Fruit fly (Drosophila melanogaster) whole organism, prepupa: ENCODE measurements around the gene X11Lbeta.

ENCODE experiments used
- CG10669 ChIP-seq: fragments of 200-800 bp; sonication (Bioruptor generic); optimal IDR thresholded peaks from 3 replicates; lab custom pipeline; 2018; ENCODE audit warnings: missing biosample characterization, mild to moderate bottlenecking, missing genetic modification characterization, moderate library complexity
- CG11294 ChIP-seq: fragments of 200-800 bp; sonication (Bioruptor generic); IDR thresholded peaks from 2 replicates; pipeline ENCODE4 v1.3.6; 2022; ENCODE audit warnings: missing biosample characterization, missing genetic modification characterization
- CG11762 ChIP-seq: fragments of 200-800 bp; sonication (Bioruptor generic); optimal IDR thresholded peaks from 3 replicates; lab custom pipeline; 2016; ENCODE audit warnings: missing biosample characterization, missing genetic modification characterization; ENCODE audit not compliant: insufficient read depth
- CG11902 ChIP-seq: fragments of 200-800 bp; sonication (Bioruptor generic); optimal IDR thresholded peaks from 3 replicates; lab custom pipeline; 2016; ENCODE audit warnings: missing biosample characterization, missing genetic modification characterization
- CG15336 ChIP-seq: fragments of 200-800 bp; sonication (Bioruptor generic); IDR thresholded peaks from 2 replicates; pipeline ENCODE4 v1.3.6; 2022; ENCODE audit warnings: missing biosample characterization, missing genetic modification characterization
- CG1621 ChIP-seq: fragments of 200-800 bp; sonication (Bioruptor generic); optimal IDR thresholded peaks from 3 replicates; lab custom pipeline; 2018; ENCODE audit warnings: missing biosample characterization, mild to moderate bottlenecking, missing genetic modification characterization
- CG16779 ChIP-seq: fragments of 200-800 bp; sonication (Bioruptor generic); optimal IDR thresholded peaks from 3 replicates; lab custom pipeline; 2017; ENCODE audit warnings: missing biosample characterization, mild to moderate bottlenecking, missing genetic modification characterization
- CG32006 ChIP-seq: fragments of 200-800 bp; sonication (Bioruptor generic); optimal IDR thresholded peaks from 3 replicates; lab custom pipeline; 2017; ENCODE audit warnings: missing biosample characterization, mild to moderate bottlenecking, missing genetic modification characterization
- CG4318 ChIP-seq: fragments of 200-800 bp; sonication (Bioruptor generic); optimal IDR thresholded peaks from 3 replicates; lab custom pipeline; 2017; ENCODE audit warnings: missing biosample characterization, mild to moderate bottlenecking, missing genetic modification characterization
- CG6163 ChIP-seq: fragments of 200-800 bp; sonication (Bioruptor generic); IDR thresholded peaks from 3 replicates; pipeline ENCODE4 v1.3.6; 2022; ENCODE audit warnings: missing biosample characterization, missing genetic modification characterization
- CG6276 ChIP-seq: fragments of 200-800 bp; sonication (Bioruptor generic); optimal IDR thresholded peaks from 2 replicates; lab custom pipeline; 2017; ENCODE audit warnings: missing biosample characterization, mild to moderate bottlenecking, missing genetic modification characterization
- CG6808 ChIP-seq: fragments of 200-800 bp; sonication (Bioruptor generic); optimal IDR thresholded peaks from 3 replicates; lab custom pipeline; 2017; ENCODE audit warnings: missing biosample characterization, missing genetic modification characterization, mild to moderate bottlenecking, moderate library complexity, missing genetic modification reagents
- CG6854 ChIP-seq: fragments of 200-800 bp; sonication (Bioruptor generic); optimal IDR thresholded peaks from 2 replicates; lab custom pipeline; 2017; ENCODE audit warnings: missing biosample characterization, mild to moderate bottlenecking, missing genetic modification characterization
- CG7368 ChIP-seq: fragments of 200-800 bp; sonication (Bioruptor generic); optimal IDR thresholded peaks from 3 replicates; lab custom pipeline; 2016; ENCODE audit warnings: missing biosample characterization, missing genetic modification characterization
- CG8119 ChIP-seq: fragments of 200-800 bp; sonication (Bioruptor generic); IDR thresholded peaks from 3 replicates; pipeline ENCODE4 v1.3.6; 2022; ENCODE audit warnings: missing biosample characterization, missing genetic modification characterization
- CG8319 ChIP-seq: fragments of 200-800 bp; sonication (Bioruptor generic); optimal IDR thresholded peaks from 3 replicates; lab custom pipeline; 2016; ENCODE audit warnings: missing biosample characterization, missing genetic modification characterization
- CG9139 ChIP-seq: fragments of 200-800 bp; sonication (Bioruptor generic); optimal IDR thresholded peaks from 3 replicates; lab custom pipeline; 2017; ENCODE audit warnings: missing biosample characterization, mild to moderate bottlenecking, missing genetic modification characterization
- Eip75B ChIP-seq: fragments of 200-800 bp; sonication (Bioruptor generic); optimal IDR thresholded peaks from 3 replicates; lab custom pipeline; 2016; ENCODE audit warnings: missing biosample characterization, missing genetic modification characterization
- Eip93F ChIP-seq: fragments of 200-800 bp; sonication (Bioruptor generic); optimal IDR thresholded peaks from 2 replicates; lab custom pipeline; 2016; ENCODE audit warnings: missing biosample characterization, mild to moderate bottlenecking, missing genetic modification characterization
- Gug ChIP-seq: fragments of 200-800 bp; sonication (Bioruptor generic); IDR thresholded peaks from 2 replicates; pipeline ENCODE4 v1.3.6; 2022; ENCODE audit warnings: missing biosample characterization, missing genetic modification characterization
- Hr38 ChIP-seq: sonication (Bioruptor generic); optimal IDR thresholded peaks from 2 replicates; lab custom pipeline; 2016; ENCODE audit warnings: missing biosample characterization, missing genetic modification characterization
- Hr4 ChIP-seq: fragments of 200-800 bp; sonication (Bioruptor generic); optimal IDR thresholded peaks from 3 replicates; lab custom pipeline; 2016; ENCODE audit warnings: missing biosample characterization, missing genetic modification characterization
- Lpt ChIP-seq: fragments of 200-800 bp; sonication (Bioruptor generic); optimal IDR thresholded peaks from 3 replicates; lab custom pipeline; 2016; ENCODE audit warnings: missing biosample characterization, missing genetic modification characterization
- Met ChIP-seq: fragments of 200-800 bp; sonication (Bioruptor generic); optimal IDR thresholded peaks from 3 replicates; lab custom pipeline; 2016; ENCODE audit warnings: missing biosample characterization, missing genetic modification characterization
- OdsH ChIP-seq: fragments of 200-800 bp; sonication (Bioruptor generic); optimal IDR thresholded peaks from 3 replicates; lab custom pipeline; 2016; ENCODE audit warnings: missing biosample characterization, missing genetic modification characterization
- Smox ChIP-seq: fragments of 200-800 bp; sonication (Bioruptor generic); optimal IDR thresholded peaks from 3 replicates; lab custom pipeline; 2016; ENCODE audit warnings: missing biosample characterization, missing genetic modification characterization
- Sox102F ChIP-seq: fragments of 200-800 bp; sonication (Bioruptor generic); optimal IDR thresholded peaks from 2 replicates; lab custom pipeline; 2016; ENCODE audit warnings: missing biosample characterization, mild to moderate bottlenecking, missing genetic modification characterization
- achi ChIP-seq: fragments of 200-800 bp; sonication (Bioruptor generic); optimal IDR thresholded peaks from 3 replicates; lab custom pipeline; 2016; ENCODE audit warnings: missing biosample characterization, missing genetic modification characterization
- dsx ChIP-seq: fragments of 200-800 bp; optimal IDR thresholded peaks from 3 replicates; lab custom pipeline; 2019; ENCODE audit warnings: missing biosample characterization, mild to moderate bottlenecking, missing genetic modification characterization, moderate library complexity; ENCODE audit not compliant: poor library complexity, severe bottlenecking
- eg ChIP-seq: fragments of 200-800 bp; sonication (Bioruptor generic); IDR thresholded peaks from 3 replicates; pipeline ENCODE4 v1.3.6; 2022; ENCODE audit warnings: missing biosample characterization, missing genetic modification characterization
- esn ChIP-seq: fragments of 200-800 bp; sonication (Bioruptor generic); optimal IDR thresholded peaks from 2 replicates; lab custom pipeline; 2016; ENCODE audit warnings: missing biosample characterization, mild to moderate bottlenecking, missing genetic modification characterization, moderate library complexity
- fd59A ChIP-seq: fragments of 200-800 bp; sonication (Bioruptor generic); optimal IDR thresholded peaks from 2 replicates; lab custom pipeline; 2017; ENCODE audit warnings: missing biosample characterization, mild to moderate bottlenecking, missing genetic modification characterization, missing genetic modification reagents
- lz ChIP-seq: fragments of 200-800 bp; sonication (Bioruptor generic); optimal IDR thresholded peaks from 3 replicates; lab custom pipeline; 2016; ENCODE audit warnings: missing biosample characterization, missing genetic modification characterization
- net ChIP-seq: fragments of 200-800 bp; sonication (Bioruptor generic); optimal IDR thresholded peaks from 3 replicates; lab custom pipeline; 2016; ENCODE audit warnings: missing biosample characterization, missing genetic modification characterization
- pdm3 ChIP-seq: fragments of 200-800 bp; sonication (Bioruptor generic); optimal IDR thresholded peaks from 3 replicates; lab custom pipeline; 2016; ENCODE audit warnings: missing biosample characterization, missing genetic modification characterization
- salr ChIP-seq, 2 experiments: fragments of 200-800 bp; sonication (Bioruptor generic); optimal IDR thresholded peaks; 3 replicates each; lab custom pipeline; 2016 to 2018; ENCODE audit warnings: missing biosample characterization in 2 of 2, missing genetic modification characterization in 2 of 2, mild to moderate bottlenecking in 1 of 2
- spab ChIP-seq: fragments of 200-800 bp; sonication (Bioruptor generic); optimal IDR thresholded peaks from 2 replicates; lab custom pipeline; 2017; ENCODE audit warnings: missing biosample characterization, mild to moderate bottlenecking, missing genetic modification characterization, missing genetic modification reagents
- ss ChIP-seq, 2 experiments: fragments of 200-800 bp; sonication (Bioruptor generic); optimal IDR thresholded peaks; 2 replicates in 1 of 2; 3 replicates in 1 of 2; lab custom pipeline; 2017 to 2018; ENCODE audit warnings: mild to moderate bottlenecking in 2 of 2, missing biosample characterization in 2 of 2, missing genetic modification characterization in 2 of 2, moderate library complexity in 1 of 2
- svp ChIP-seq: fragments of 200-800 bp; sonication (Bioruptor generic); peaks from one replicate; lab custom pipeline; 2016; ENCODE audit warnings: missing biosample characterization, missing genetic modification characterization
- topi ChIP-seq: fragments of 200-800 bp; sonication (Bioruptor generic); optimal IDR thresholded peaks from 3 replicates; lab custom pipeline; 2016; ENCODE audit warnings: missing biosample characterization, missing genetic modification characterization
- vri ChIP-seq: fragments of 200-800 bp; sonication (Bioruptor generic); optimal IDR thresholded peaks from 3 replicates; lab custom pipeline; 2016; ENCODE audit warnings: missing biosample characterization, mild to moderate bottlenecking, missing genetic modification characterization

The X11Lbeta gene

DNA sequence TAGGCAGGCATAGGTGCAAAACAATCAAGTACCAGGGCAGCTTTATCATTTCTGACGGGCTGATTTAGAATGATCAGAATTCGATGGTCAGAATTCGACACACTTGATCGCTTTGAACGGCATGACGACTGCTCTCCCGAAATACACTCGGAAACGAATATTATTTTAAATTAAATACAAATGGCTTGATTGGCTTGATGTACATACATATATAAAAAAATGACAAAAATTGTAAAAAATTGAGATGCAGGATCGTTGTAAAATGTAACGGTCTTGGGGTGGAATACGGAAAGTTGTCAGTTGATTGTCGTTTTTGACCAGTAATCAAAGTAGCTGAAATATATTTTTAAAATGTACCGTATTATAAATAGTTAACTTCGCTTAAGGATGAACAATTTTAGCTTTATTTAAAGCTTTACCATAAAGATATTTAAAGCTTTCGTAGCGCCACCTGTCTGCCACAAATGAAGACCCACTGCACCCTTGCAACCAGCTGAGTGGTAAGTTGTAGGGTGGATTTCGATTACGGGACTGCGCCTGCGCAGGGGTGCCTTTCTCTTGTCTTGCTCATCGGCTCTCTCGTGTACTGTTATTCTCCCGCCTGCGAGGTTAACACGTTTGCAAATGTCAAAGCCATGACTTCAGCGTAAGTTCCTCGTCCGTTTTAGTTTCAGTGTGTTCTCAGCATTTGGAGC lies at the start of gene X11Lbeta, which contains the start of gene CG9806:
TSS of gene X11Lbeta (plus strand) at position 676 of the 695 bp plus-strand sequence.
TSS of gene CG9806 (minus strand) at position 51 of the 695 bp plus-strand sequence.
- TF ChIP-seq Met (GFP tag; lab: Kevin White, UChicago) = no peak
- no peak for TF ChIP-seq topi (GFP tag; lab: Kevin White, UChicago)
- TF ChIP-seq svp = no peak
- TF ChIP-seq CG15336 (GFP tag; lab: Robert Waterston, UW) = no peak
- no peak for TF ChIP-seq CG10669
- TF ChIP-seq CG4318 (GFP tag; lab: Kevin White, UChicago) = no peak
- TF ChIP-seq Eip93F (GFP tag; lab: Kevin White, UChicago) = no peak
- no peak for TF ChIP-seq Hr38

DNA sequence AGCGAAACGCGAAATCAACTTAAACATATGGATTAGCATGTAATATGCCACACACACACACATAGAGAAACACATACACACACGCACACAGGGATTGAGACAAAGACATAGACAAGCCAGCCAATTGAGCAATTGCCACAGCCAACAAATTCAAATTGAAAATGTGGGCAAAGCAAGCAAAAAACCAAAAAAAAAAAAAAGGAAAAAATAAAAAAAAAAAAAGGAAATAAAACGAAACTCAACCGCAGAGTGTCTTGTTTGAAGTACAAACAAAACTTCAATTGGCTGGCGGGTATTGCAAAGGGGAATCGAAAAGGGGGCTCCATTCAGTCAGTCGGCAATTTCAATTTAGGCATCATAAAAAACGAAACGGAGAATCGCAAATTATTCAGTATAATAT lies 49.8 kb upstream of the X11Lbeta start:
- TF ChIP-seq Hr4 (GFP tag; lab: Kevin White, UChicago) (no peak), CG11762 (GFP tag; lab: Kevin White, UChicago) (no peak), net (peak; percentile 0), CG32006 (no peak), CG6276 (GFP tag; lab: Kevin White, UChicago) (peak; percentile 64), eg (GFP tag; lab: Robert Waterston, UW) (peak; percentile 89), Gug (GFP tag; lab: Robert Waterston, UW) (0 out of 2 replicates have a peak, but pooled peaks have one; percentile 41), lz (no peak), svp (peak; percentile 1), CG15336 (GFP tag; lab: Robert Waterston, UW) (peak; percentile 79), CG8119 (peak; percentile 80), CG9139 (no peak), Lpt (peak; percentile 40), topi (GFP tag; lab: Kevin White, UChicago) (no peak), Smox (GFP tag; lab: Kevin White, UChicago) (no peak), CG6163 (GFP tag; lab: Robert Waterston, UW) (peak; percentile 63; the same call in 2 of the 3 replicates)

DNA sequence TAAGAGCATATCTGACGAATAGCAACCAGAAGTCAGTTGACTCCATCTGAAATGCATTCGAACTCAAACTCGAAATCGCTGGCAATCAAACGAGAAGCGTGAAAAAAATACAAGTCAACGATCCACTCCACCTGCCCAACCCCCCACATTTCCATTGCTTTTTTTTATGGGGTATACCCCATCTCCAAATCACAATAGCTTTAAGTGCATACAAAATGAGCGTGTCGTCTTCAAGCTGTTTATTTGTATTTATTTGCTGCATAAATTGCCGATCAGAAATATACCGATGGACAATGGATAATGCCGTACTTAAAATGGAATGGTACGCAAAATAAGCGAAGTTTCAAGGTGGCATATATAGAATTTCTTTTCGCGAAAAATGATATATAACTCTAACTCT lies 48.0 kb upstream of the X11Lbeta start:
- TF ChIP-seq pdm3 (GFP tag; lab: Kevin White, UChicago) = no peak
- 0 out of 3 replicates have a peak, but pooled peaks have one; percentile 9 for TF ChIP-seq eg (GFP tag; lab: Robert Waterston, UW)
- no peak for TF ChIP-seq topi (GFP tag; lab: Kevin White, UChicago)

DNA sequence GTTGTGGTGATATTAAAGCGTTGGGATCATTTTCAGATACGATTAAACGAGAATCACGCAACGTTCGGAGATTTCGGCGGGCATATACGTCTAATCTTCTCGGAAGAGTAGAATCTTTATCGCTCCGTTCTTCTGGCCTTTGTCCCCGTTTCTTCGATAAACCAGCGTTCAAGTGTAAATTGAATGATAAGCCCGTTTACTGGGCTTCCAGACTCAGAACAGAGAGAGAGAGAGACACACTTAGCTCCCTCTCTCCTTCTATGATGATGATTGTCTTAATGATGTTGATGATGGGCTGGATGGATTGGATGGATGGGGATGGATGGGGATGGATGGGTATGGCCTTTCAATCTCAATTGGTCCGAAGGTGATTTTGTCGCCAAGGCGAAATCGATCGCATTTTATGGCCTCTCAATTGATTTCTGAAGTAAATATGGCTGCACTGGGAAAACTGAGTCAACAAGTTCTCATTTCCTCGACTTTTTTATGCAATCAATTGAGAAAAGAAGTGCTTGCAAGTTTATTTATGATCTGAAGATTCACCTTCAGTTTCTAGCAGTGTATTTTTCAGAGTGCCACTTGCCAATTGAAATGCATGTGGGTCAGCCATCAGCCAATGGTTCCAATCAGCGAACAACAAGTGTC lies 47.0 kb upstream of the X11Lbeta start:
- no peak for TF ChIP-seq Sox102F (GFP tag; lab: Kevin White, UChicago)
- TF ChIP-seq spab = peak; percentile 15
- TF ChIP-seq eg (GFP tag; lab: Robert Waterston, UW) = 0 out of 3 replicates have a peak, but pooled peaks have one; percentile 12
- TF ChIP-seq lz = peak; percentile 1
- TF ChIP-seq achi (GFP tag; lab: Kevin White, UChicago) = peak; percentile 18
- TF ChIP-seq CG8319 (GFP tag; lab: Kevin White, UChicago) = no peak
- peak; percentile 98 for TF ChIP-seq svp
- TF ChIP-seq CG6276 (GFP tag; lab: Kevin White, UChicago) = no peak
- peak; percentile 31 for TF ChIP-seq OdsH (GFP tag; lab: Kevin White, UChicago)
- no peak for TF ChIP-seq Gug (GFP tag; lab: Robert Waterston, UW)
- TF ChIP-seq Hr4 (GFP tag; lab: Kevin White, UChicago) = peak; percentile 20
- TF ChIP-seq CG11294 (GFP tag; lab: Robert Waterston, UW) = no peak
- TF ChIP-seq Met (GFP tag; lab: Kevin White, UChicago) = no peak
- TF ChIP-seq fd59A (GFP tag; lab: Kevin White, UChicago) = peak; percentile 30
- TF ChIP-seq CG6808 (GFP tag; lab: Kevin White, UChicago) = no peak
- peak; percentile 29 for TF ChIP-seq CG7368 (GFP tag; lab: Kevin White, UChicago)
- TF ChIP-seq CG11902 (GFP tag; lab: Kevin White, UChicago) = no peak
- peak; percentile 18 for TF ChIP-seq CG1621 (tag; lab: Kevin White, UChicago)
- TF ChIP-seq CG6854 (GFP tag; lab: Kevin White, UChicago) = no peak
- peak in 1 of 2 experiments; percentile 19 for TF ChIP-seq salr (GFP tag; optimal IDR thresholded peaks at IDR 0.05; lab: Kevin White, UChicago)
- peak; percentile 22 to 50 for TF ChIP-seq ss (GFP tag; optimal IDR thresholded peaks at IDR 0.05; lab: Kevin White, UChicago)
- TF ChIP-seq esn (GFP tag; lab: Kevin White, UChicago) = no peak
- TF ChIP-seq vri (GFP tag; lab: Kevin White, UChicago) = no peak
- TF ChIP-seq dsx = peak; percentile 15
- TF ChIP-seq CG15336 (GFP tag; lab: Robert Waterston, UW) = no peak
- TF ChIP-seq pdm3 (GFP tag; lab: Kevin White, UChicago) = peak; percentile 34
- peak; percentile 35; the same call in 1 of the 3 replicates for TF ChIP-seq CG6163 (GFP tag; lab: Robert Waterston, UW)
- no peak for TF ChIP-seq Eip75B (GFP tag; lab: Kevin White, UChicago)
- TF ChIP-seq CG8119 = no peak
- no peak for TF ChIP-seq CG16779
- TF ChIP-seq CG32006 = peak; percentile 20
